Worm (Caenorhabditis elegans) whole organism, young adult: ENCODE results near the gene F59B2.14.

Experiments
- B0336.3 ChIP-seq: fragments of 200-800 bp; sonication (Bioruptor generic); IDR thresholded peaks from 2 replicates; pipeline ENCODE4 v1.3.6; 2022; ENCODE audit warnings: missing genetic modification characterization, missing compliant biosample characterization
- C06A6.2 ChIP-seq: fragments of 200-800 bp; sonication (Bioruptor generic); conservative IDR thresholded peaks from 2 replicates; pipeline ENCODE4 v1.3.6; 2022; ENCODE audit warnings: missing genetic modification characterization, missing compliant biosample characterization
- F10E7.11 ChIP-seq: sonication (generic microtip); optimal IDR thresholded peaks from 2 replicates; lab custom pipeline; 2017; ENCODE audit warnings: mild to moderate bottlenecking, missing genetic modification characterization, moderate library complexity, missing compliant biosample characterization
- F37B4.10 ChIP-seq: fragments of 200-800 bp; sonication (Bioruptor generic); IDR thresholded peaks from 2 replicates; pipeline ENCODE4 v1.3.6; 2022; ENCODE audit warnings: missing genetic modification characterization, missing compliant biosample characterization
- F52B5.7 ChIP-seq: sonication (generic microtip); optimal IDR thresholded peaks from 2 replicates; lab custom pipeline; 2016; ENCODE audit warnings: mild to moderate bottlenecking, missing genetic modification characterization, missing compliant biosample characterization
- F57A8.1 ChIP-seq: fragments of 200-800 bp; sonication (Bioruptor generic); optimal IDR thresholded peaks from 2 replicates; lab custom pipeline; 2018; ENCODE audit warnings: mild to moderate bottlenecking, missing genetic modification characterization, moderate library complexity, missing compliant biosample characterization
- K11D2.4 ChIP-seq: fragments of 200-800 bp; sonication (Bioruptor generic); IDR thresholded peaks from 2 replicates; pipeline ENCODE4 v1.3.6; 2022; ENCODE audit warnings: missing genetic modification reagents, missing genetic modification characterization, missing compliant biosample characterization
- T26A5.8 ChIP-seq: sonication (generic microtip); optimal IDR thresholded peaks from 2 replicates; lab custom pipeline; 2016; ENCODE audit warnings: missing genetic modification characterization, missing compliant biosample characterization
- Y53F4B.3 ChIP-seq: fragments of 200-800 bp; sonication (Bioruptor generic); IDR thresholded peaks from 2 replicates; pipeline ENCODE4 v1.3.6; 2022; ENCODE audit warnings: missing genetic modification reagents, missing genetic modification characterization, missing compliant biosample characterization
- Y79H2A.3 ChIP-seq: fragments of 200-800 bp; sonication (Bioruptor generic); conservative IDR thresholded peaks from 2 replicates; pipeline ENCODE4 v1.3.6; 2022; ENCODE audit warnings: missing genetic modification reagents, missing genetic modification characterization, missing compliant biosample characterization
- ama-1 ChIP-seq, 3 experiments: fragments of 150-350 bp in 1 of 3; sonication (generic microtip) in 2 of 3; optimal IDR thresholded peaks; 2 replicates each; lab custom pipeline; 2014 to 2018; ENCODE audit warnings: missing biosample characterization in 2 of 3, missing genetic modification characterization in 2 of 3, missing genetic modification reagents in 2 of 3
- aptf-2 ChIP-seq: fragments of 200-800 bp; sonication (Bioruptor generic); conservative IDR thresholded peaks from 2 replicates; pipeline ENCODE4 v1.3.6; 2022; ENCODE audit warnings: missing genetic modification reagents, missing genetic modification characterization, missing compliant biosample characterization
- ccch-3 ChIP-seq: fragments of 200-800 bp; sonication (Bioruptor generic); optimal IDR thresholded peaks from 2 replicates; lab custom pipeline; 2018; ENCODE audit warnings: mild to moderate bottlenecking, missing genetic modification characterization, missing compliant biosample characterization
- cebp-1 ChIP-seq, 2 experiments: fragments of 200-800 bp in 1 of 2; sonication (Bioruptor generic) in 1 of 2; sonication (generic microtip) in 1 of 2; IDR thresholded peaks in 1 of 2; optimal IDR thresholded peaks in 1 of 2; 2 replicates each; pipeline versions ENCODE4 v1.3.6 to Lab custom; 2017 to 2022; ENCODE audit warnings: missing compliant biosample characterization in 2 of 2, missing genetic modification characterization in 2 of 2, mild to moderate bottlenecking in 1 of 2, missing genetic modification reagents in 1 of 2, moderate library complexity in 1 of 2
- ceh-100 ChIP-seq: fragments of 200-800 bp; sonication (Bioruptor generic); IDR thresholded peaks from 2 replicates; pipeline ENCODE4 v1.3.6; 2022; ENCODE audit warnings: missing genetic modification reagents, missing genetic modification characterization, missing compliant biosample characterization
- ceh-27 ChIP-seq: fragments of 200-800 bp; sonication (Bioruptor generic); optimal IDR thresholded peaks from 2 replicates; lab custom pipeline; 2018; ENCODE audit warnings: mild to moderate bottlenecking, missing genetic modification characterization, moderate library complexity, missing compliant biosample characterization
- ceh-58 ChIP-seq: fragments of 200-800 bp; sonication (Bioruptor generic); IDR thresholded peaks from 2 replicates; pipeline ENCODE4 v1.3.6; 2022; ENCODE audit warnings: missing genetic modification characterization, missing compliant biosample characterization
- chd-7 ChIP-seq: sonication (generic microtip); optimal IDR thresholded peaks from 2 replicates; lab custom pipeline; 2016; ENCODE audit warnings: mild to moderate bottlenecking, missing genetic modification characterization, moderate library complexity, missing compliant biosample characterization
- ets-4 ChIP-seq: fragments of 200-800 bp; sonication (Bioruptor generic); optimal IDR thresholded peaks from 2 replicates; lab custom pipeline; 2018; ENCODE audit warnings: mild to moderate bottlenecking, missing genetic modification characterization, missing compliant biosample characterization
- fkh-3 ChIP-seq: sonication (generic microtip); optimal IDR thresholded peaks from 2 replicates; lab custom pipeline; 2016; ENCODE audit warnings: mild to moderate bottlenecking, missing genetic modification characterization, missing compliant biosample characterization
- gei-17 ChIP-seq: fragments of 200-800 bp; sonication (Bioruptor generic); optimal IDR thresholded peaks from 2 replicates; lab custom pipeline; 2018; ENCODE audit warnings: mild to moderate bottlenecking, missing genetic modification characterization, missing compliant biosample characterization
- hmg-1.2 ChIP-seq: fragments of 200-800 bp; sonication (Bioruptor generic); IDR thresholded peaks from 2 replicates; pipeline ENCODE4 v1.3.6; 2022; ENCODE audit warnings: missing genetic modification reagents, missing genetic modification characterization, missing compliant biosample characterization
- hsf-1 ChIP-seq: fragments of 200-800 bp; sonication (Bioruptor generic); IDR thresholded peaks from 2 replicates; pipeline ENCODE4 v1.3.6; 2022; ENCODE audit warnings: missing genetic modification reagents, missing genetic modification characterization, missing compliant biosample characterization
- lin-35 ChIP-seq, 3 experiments: fragments of 150-350 bp in 2 of 3; sonication (generic microtip) in 1 of 3; optimal IDR thresholded peaks; 2 replicates each; lab custom pipeline; 2014 to 2018; ENCODE audit warnings: missing biosample characterization in 3 of 3, missing genetic modification characterization in 3 of 3, missing genetic modification reagents in 3 of 3
- lin-40 ChIP-seq: sonication (generic microtip); optimal IDR thresholded peaks from 2 replicates; lab custom pipeline; 2016; ENCODE audit warnings: missing genetic modification characterization, mild to moderate bottlenecking, missing compliant biosample characterization, missing genotype, missing genetic modification reagents
- lsl-1 ChIP-seq: fragments of 200-800 bp; sonication (Bioruptor generic); optimal IDR thresholded peaks from 2 replicates; lab custom pipeline; 2018; ENCODE audit warnings: mild to moderate bottlenecking, missing genetic modification characterization, moderate library complexity, missing compliant biosample characterization
- madf-3 ChIP-seq: fragments of 200-800 bp; sonication (Bioruptor generic); IDR thresholded peaks from 2 replicates; pipeline ENCODE4 v1.3.6; 2022; ENCODE audit warnings: missing genetic modification reagents, missing genetic modification characterization, missing compliant biosample characterization
- madf-6 ChIP-seq: fragments of 200-800 bp; sonication (Bioruptor generic); IDR thresholded peaks from 2 replicates; pipeline ENCODE4 v1.3.6; 2022; ENCODE audit warnings: missing genetic modification reagents, missing genetic modification characterization, missing compliant biosample characterization
- mxl-1 ChIP-seq: sonication (generic microtip); optimal IDR thresholded peaks from 2 replicates; lab custom pipeline; 2016; ENCODE audit warnings: missing genetic modification characterization, missing compliant biosample characterization
- nhr-120 ChIP-seq: fragments of 200-800 bp; sonication (Bioruptor generic); IDR thresholded peaks from 2 replicates; pipeline ENCODE4 v1.3.6; 2022; ENCODE audit warnings: missing genetic modification characterization, missing compliant biosample characterization
- nhr-90 ChIP-seq: sonication (generic microtip); optimal IDR thresholded peaks from 2 replicates; lab custom pipeline; 2016; ENCODE audit warnings: missing genotype, mild to moderate bottlenecking, missing genetic modification characterization, missing compliant biosample characterization
- rpc-1 ChIP-seq, 2 experiments: fragments of 150-350 bp in 1 of 2; sonication (generic microtip) in 1 of 2; optimal IDR thresholded peaks; 2 replicates each; lab custom pipeline; 2014 to 2018; ENCODE audit warnings: missing biosample characterization in 1 of 2, missing genetic modification characterization in 1 of 2, missing genetic modification reagents in 1 of 2, missing genotype in 1 of 2
- snpc-4 ChIP-seq, 5 experiments: fragments of 150-350 bp in 1 of 5; sonication (generic microtip) in 4 of 5; optimal IDR thresholded peaks; 2 replicates each; lab custom pipeline; 2014 to 2018; ENCODE audit warnings: missing genetic modification characterization in 5 of 5, missing biosample characterization in 3 of 5, antibody characterized with exemption in 2 of 5, mild to moderate bottlenecking in 2 of 5, missing compliant biosample characterization in 2 of 5, missing genotype in 2 of 5, moderate library complexity in 2 of 5, missing genetic modification reagents in 1 of 5
- somi-1 ChIP-seq: fragments of 200-800 bp; sonication (Bioruptor generic); optimal IDR thresholded peaks from 2 replicates; lab custom pipeline; 2018; ENCODE audit warnings: mild to moderate bottlenecking, missing genetic modification characterization, missing compliant biosample characterization
- tbp1 ChIP-seq: fragments of 200-800 bp; sonication (Bioruptor generic); optimal IDR thresholded peaks from 2 replicates; lab custom pipeline; 2018; ENCODE audit warnings: mild to moderate bottlenecking, missing genetic modification characterization, missing compliant biosample characterization
- zfh-2 ChIP-seq: fragments of 200-800 bp; sonication (Bioruptor generic); conservative IDR thresholded peaks from 2 replicates; pipeline ENCODE4 v1.3.6; 2022; ENCODE audit warnings: missing genetic modification reagents, missing genetic modification characterization, missing compliant biosample characterization
- zim-3 ChIP-seq: sonication (generic microtip); optimal IDR thresholded peaks from 2 replicates; lab custom pipeline; 2017; ENCODE audit warnings: mild to moderate bottlenecking, missing genetic modification characterization, moderate library complexity, missing compliant biosample characterization
- ztf-26 ChIP-seq: sonication (generic microtip); optimal IDR thresholded peaks from 2 replicates; lab custom pipeline; 2017; ENCODE audit warnings: missing genetic modification characterization, missing compliant biosample characterization
- ztf-3 ChIP-seq: fragments of 200-800 bp; sonication (Bioruptor generic); optimal IDR thresholded peaks from 2 replicates; lab custom pipeline; 2018; ENCODE audit warnings: mild to moderate bottlenecking, missing genetic modification characterization, missing compliant biosample characterization

The F59B2.14 gene

ce11 chrIII:8983811-8984210 is 38.6 kb downstream of the F59B2.14 start (continued):
- TF ChIP-seq C06A6.2 (GFP tag; lab: Robert Waterston, UW) (no peak), ceh-27 (GFP tag; lab: Kevin White, UChicago) (peak; percentile 31), ceh-58 (no peak), lsl-1 (no peak), madf-3 (GFP tag; lab: Robert Waterston, UW) (no peak), ets-4 (GFP tag; lab: Kevin White, UChicago) (no peak), nhr-90 (peak; percentile 8), somi-1 (GFP tag; lab: Kevin White, UChicago) (peak; percentile 60), tbp1 (GFP tag; lab: Kevin White, UChicago) (peak; percentile 36), ccch-3 (no peak), B0336.3 (GFP tag; lab: Robert Waterston, UW) (no peak), Y53F4B.3 (no peak), lin-35 (GFP tag; optimal IDR thresholded peaks at IDR 0.05; lab: Kevin White, UChicago) (no peak), F57A8.1 (GFP tag; lab: Kevin White, UChicago) (no peak), ztf-3 (GFP tag; lab: Kevin White, UChicago) (no peak), gei-17 (GFP tag; lab: Kevin White, UChicago) (no peak), K11D2.4 (peak; percentile 39; the same call in 1 of the 2 replicates), mxl-1 (tag; lab: Kevin White, UChicago) (no peak), ama-1 (optimal IDR thresholded peaks at IDR 0.05; lab: Kevin White, UChicago) (peak; percentile 49), ama-1 (GFP tag; optimal IDR thresholded peaks at IDR 0.05; lab: Kevin White, UChicago) (no peak), hsf-1 (peak; percentile 39; the same call in 1 of the 2 replicates), ceh-100 (GFP tag; lab: Robert Waterston, UW) (no peak), ztf-26 (peak; percentile 19)

- TF ChIP-seq zim-3 (tag; lab: Kevin White, UChicago) (peak; percentile 19), F10E7.11 (no peak), fkh-3 (tag; lab: Kevin White, UChicago) (no peak), K11D2.4 (0 out of 2 replicates have a peak, but pooled peaks have one; percentile 16), zfh-2 (GFP tag; lab: Robert Waterston, UW) (no peak), F52B5.7 (peak; percentile 24)
These were observed 39.3 kb downstream of the F59B2.14 start for ce11 chrIII:8983135-8983534.

ce11 chrIII:8981847-8982479 is 40.5 kb downstream of the F59B2.14 start, which contains the start of gene pde-2:
pde-2 (minus strand) TSS chrIII:8981897.
- no peak for TF ChIP-seq madf-6
- no peak for TF ChIP-seq snpc-4 (GFP tag; optimal IDR thresholded peaks at IDR 0.05; lab: Kevin White, UChicago)
- TF ChIP-seq snpc-4 (tag; optimal IDR thresholded peaks at IDR 0.05; lab: Kevin White, UChicago) = peak in 1 of 4 experiments; percentile 16
- TF ChIP-seq tbp1 (GFP tag; lab: Kevin White, UChicago) = no peak
- no peak for TF ChIP-seq cebp-1 (GFP tag; IDR thresholded peaks at IDR 0.05; lab: Robert Waterston, UW)
- peak; percentile 24 for TF ChIP-seq cebp-1 (tag; optimal IDR thresholded peaks at IDR 0.05; lab: Kevin White, UChicago)
- TF ChIP-seq zfh-2 (GFP tag; lab: Robert Waterston, UW) = peak; percentile 60; the same call in 1 of the 2 replicates
- TF ChIP-seq F52B5.7 = peak; percentile 15
- no peak for TF ChIP-seq F37B4.10
- TF ChIP-seq rpc-1 (optimal IDR thresholded peaks at IDR 0.05; lab: Kevin White, UChicago) = no peak
- TF ChIP-seq rpc-1 (tag; optimal IDR thresholded peaks at IDR 0.05; lab: Kevin White, UChicago) = no peak
- no peak for TF ChIP-seq Y79H2A.3 (GFP tag; lab: Robert Waterston, UW)
- TF ChIP-seq T26A5.8 (tag; lab: Kevin White, UChicago) = no peak
- peak; percentile 44 for TF ChIP-seq lin-40 (tag; lab: Kevin White, UChicago)
- peak; percentile 40 for TF ChIP-seq chd-7 (tag; lab: Kevin White, UChicago)
- no peak for TF ChIP-seq nhr-120 (GFP tag; lab: Robert Waterston, UW)
- peak; percentile 40; the same call in 1 of the 2 replicates for TF ChIP-seq hmg-1.2
- TF ChIP-seq aptf-2 (GFP tag; lab: Robert Waterston, UW) = no peak
- TF ChIP-seq, all 124 proteins: peak for 7
